Worm (Caenorhabditis elegans) whole organism, mixed stage, embryonic: Measurements from ENCODE around the gene R02F2.8.

Experiments used
- bed-3 ChIP-seq: fragments of 200-800 bp; sonication (Bioruptor generic); optimal IDR thresholded peaks from 3 replicates; lab custom pipeline; 2018; ENCODE audit warnings: mild to moderate bottlenecking, missing genetic modification characterization, moderate library complexity, missing compliant biosample characterization
- blmp-1 ChIP-seq: fragments of 150-350 bp; optimal IDR thresholded peaks from 2 replicates; lab custom pipeline; 2014; ENCODE audit warnings: missing biosample characterization, missing genetic modification characterization
- ceh-39 ChIP-seq: fragments of 150-350 bp; optimal IDR thresholded peaks from 2 replicates; lab custom pipeline; 2014; ENCODE audit warnings: missing biosample characterization, missing genetic modification characterization
- ceh-43 ChIP-seq: fragments of 200-800 bp; sonication (Bioruptor generic); optimal IDR thresholded peaks from 2 replicates; lab custom pipeline; 2018; ENCODE audit warnings: mild to moderate bottlenecking, missing genetic modification characterization, moderate library complexity, missing compliant biosample characterization
- ceh-83 ChIP-seq: fragments of 200-800 bp; sonication (Bioruptor generic); optimal IDR thresholded peaks from 2 replicates; lab custom pipeline; 2018; ENCODE audit warnings: mild to moderate bottlenecking, missing genetic modification characterization, missing compliant biosample characterization
- ces-1 ChIP-seq: fragments of 150-350 bp; optimal IDR thresholded peaks from 2 replicates; lab custom pipeline; 2014; ENCODE audit warnings: missing biosample characterization, missing genetic modification reagents, missing genetic modification characterization
- cnd-1 ChIP-seq: fragments of 200-800 bp; sonication (Bioruptor generic); optimal IDR thresholded peaks from 2 replicates; lab custom pipeline; 2018; ENCODE audit warnings: mild to moderate bottlenecking, missing genetic modification characterization, missing compliant biosample characterization
- elt-1 ChIP-seq: sonication (generic microtip); optimal IDR thresholded peaks from 2 replicates; lab custom pipeline; 2017; ENCODE audit warnings: missing genetic modification characterization, mild to moderate bottlenecking, missing compliant biosample characterization, antibody characterized with exemption, moderate library complexity, borderline replicate concordance; ENCODE audit not compliant: insufficient read depth
- elt-3 ChIP-seq: fragments of 150-350 bp; optimal IDR thresholded peaks from 2 replicates; lab custom pipeline; 2014; ENCODE audit warnings: missing biosample characterization, missing genetic modification characterization
- flh-1 ChIP-seq: fragments of 200-800 bp; sonication (Bioruptor generic); optimal IDR thresholded peaks from 2 replicates; lab custom pipeline; 2018; ENCODE audit warnings: mild to moderate bottlenecking, missing genetic modification characterization, moderate library complexity, missing compliant biosample characterization
- hlh-1 ChIP-seq: fragments of 150-350 bp; optimal IDR thresholded peaks from 2 replicates; lab custom pipeline; 2014; ENCODE audit warnings: missing biosample characterization, missing genetic modification reagents, missing genetic modification characterization
- lin-13 ChIP-seq: fragments of 150-350 bp; optimal IDR thresholded peaks from 2 replicates; lab custom pipeline; 2014; ENCODE audit warnings: missing biosample characterization, missing genetic modification characterization
- lin-32 ChIP-seq: fragments of 200-800 bp; sonication (Bioruptor generic); optimal IDR thresholded peaks from 2 replicates; lab custom pipeline; 2018; ENCODE audit warnings: mild to moderate bottlenecking, missing genetic modification characterization, missing compliant biosample characterization
- lsy-2 ChIP-seq: fragments of 150-350 bp; optimal IDR thresholded peaks from 2 replicates; lab custom pipeline; 2014; ENCODE audit warnings: missing biosample characterization, missing genetic modification characterization
- mab-5 ChIP-seq: fragments of 150-350 bp; optimal IDR thresholded peaks from 2 replicates; lab custom pipeline; 2014; ENCODE audit warnings: missing biosample characterization, missing genetic modification characterization
- mep-1 ChIP-seq: fragments of 150-350 bp; optimal IDR thresholded peaks from 2 replicates; lab custom pipeline; 2017; ENCODE audit warnings: missing biosample characterization, missing genetic modification reagents, missing genetic modification characterization, inconsistent platforms
- mls-2 ChIP-seq: sonication (generic microtip); optimal IDR thresholded peaks from 2 replicates; lab custom pipeline; 2016; ENCODE audit warnings: mild to moderate bottlenecking, missing genetic modification characterization, moderate library complexity, missing compliant biosample characterization
- nhr-12 ChIP-seq: fragments of 150-350 bp; optimal IDR thresholded peaks from 2 replicates; lab custom pipeline; 2014; ENCODE audit warnings: missing biosample characterization, missing genetic modification characterization
- nhr-2 ChIP-seq: fragments of 150-350 bp; optimal IDR thresholded peaks from 2 replicates; lab custom pipeline; 2014; ENCODE audit warnings: missing biosample characterization, missing genetic modification characterization
- nhr-237 ChIP-seq: fragments of 150-350 bp; optimal IDR thresholded peaks from 2 replicates; lab custom pipeline; 2014; ENCODE audit warnings: missing biosample characterization, missing genetic modification characterization
- nhr-28 ChIP-seq: fragments of 150-350 bp; optimal IDR thresholded peaks from 2 replicates; lab custom pipeline; 2014; ENCODE audit warnings: missing biosample characterization, missing genetic modification characterization
- nhr-76 ChIP-seq: sonication (generic microtip); optimal IDR thresholded peaks from 2 replicates; lab custom pipeline; 2017; ENCODE audit warnings: missing biosample characterization, missing genetic modification characterization
- pha-4 ChIP-seq: fragments of 150-350 bp; optimal IDR thresholded peaks from 2 replicates; lab custom pipeline; 2018; ENCODE audit warnings: missing biosample characterization, missing genetic modification reagents, missing genetic modification characterization
- sem-2 ChIP-seq: fragments of 200-800 bp; sonication (Bioruptor generic); optimal IDR thresholded peaks from 2 replicates; lab custom pipeline; 2018; ENCODE audit warnings: mild to moderate bottlenecking, missing genetic modification characterization, missing compliant biosample characterization
- snpc-4 ChIP-seq: fragments of 150-350 bp; optimal IDR thresholded peaks from 2 replicates; lab custom pipeline; 2014; ENCODE audit warnings: missing biosample characterization, missing genetic modification characterization
- sptf-1 ChIP-seq: sonication (generic microtip); optimal IDR thresholded peaks from 2 replicates; lab custom pipeline; 2017; ENCODE audit warnings: mild to moderate bottlenecking, missing genetic modification characterization, moderate library complexity, missing compliant biosample characterization
- tbx-8 ChIP-seq: fragments of 200-800 bp; sonication (Bioruptor generic); optimal IDR thresholded peaks from 2 replicates; lab custom pipeline; 2018; ENCODE audit warnings: mild to moderate bottlenecking, missing genetic modification characterization, moderate library complexity, missing compliant biosample characterization
- unc-120 ChIP-seq: sonication (generic microtip); optimal IDR thresholded peaks from 2 replicates; lab custom pipeline; 2017; ENCODE audit warnings: missing genetic modification characterization, missing compliant biosample characterization; ENCODE audit not compliant: poor library complexity, severe bottlenecking
- unc-39 ChIP-seq: fragments of 150-350 bp; optimal IDR thresholded peaks from 2 replicates; lab custom pipeline; 2014; ENCODE audit warnings: missing biosample characterization, missing genetic modification characterization
- unc-62 ChIP-seq: fragments of 150-350 bp; optimal IDR thresholded peaks from 2 replicates; lab custom pipeline; 2014; ENCODE audit warnings: missing biosample characterization, missing genetic modification reagents, missing genetic modification characterization
- zip-8 ChIP-seq: fragments of 150-350 bp; optimal IDR thresholded peaks from 2 replicates; lab custom pipeline; 2014; ENCODE audit warnings: missing biosample characterization, missing genetic modification characterization
- ztf-11 ChIP-seq: fragments of 150-350 bp; optimal IDR thresholded peaks from 2 replicates; lab custom pipeline; 2014; ENCODE audit warnings: missing biosample characterization, missing genetic modification characterization

Gene R02F2.8

DNA sequence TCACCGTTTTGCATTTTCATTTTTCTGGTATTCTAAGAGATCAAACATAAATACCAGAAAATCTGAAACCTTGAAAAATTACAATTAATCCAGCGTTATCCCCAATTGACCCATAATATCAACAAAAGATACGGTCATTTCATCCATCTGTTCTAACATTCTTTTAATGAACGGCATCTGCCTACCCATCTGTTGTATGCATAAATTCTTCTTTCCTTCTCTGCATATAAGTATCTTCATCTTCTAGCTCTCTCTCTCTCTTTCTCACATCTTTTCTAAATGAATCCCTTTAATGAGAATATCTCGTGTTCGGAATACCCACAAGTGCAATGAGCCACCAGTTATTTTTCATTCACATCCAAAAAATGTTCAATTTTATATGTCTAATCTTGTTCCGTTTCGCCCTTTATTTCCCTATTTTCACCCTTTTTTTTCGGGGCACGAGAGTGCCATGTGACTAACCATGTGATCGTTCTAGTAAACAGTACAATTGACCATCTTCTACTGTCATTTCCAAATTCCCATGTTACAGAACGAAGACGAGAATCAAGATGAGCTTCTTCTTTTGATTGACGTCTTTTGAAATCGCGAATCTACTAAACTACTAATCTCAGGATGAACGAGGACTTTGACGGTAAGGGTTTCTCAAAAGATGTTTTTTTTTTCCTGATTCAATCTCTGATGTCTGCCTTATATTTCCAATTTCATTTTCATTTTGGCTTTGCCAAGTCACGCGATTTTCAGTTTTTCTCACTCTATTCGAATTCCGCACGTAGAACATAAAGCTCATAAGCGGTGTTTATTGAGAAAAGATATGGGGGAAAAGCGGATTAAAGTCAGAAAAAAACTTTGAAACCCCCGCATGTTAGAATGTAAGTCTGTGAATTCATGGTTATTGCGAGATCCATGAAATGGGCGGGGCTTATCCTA is 6.6 kb upstream of the R02F2.8 start, which contains the start of gene R02F2.1:
Gene R02F2.1, plus strand, starts transcription at position 528 of the 930 bp plus-strand sequence.
- TF ChIP-seq cnd-1 (tag; lab: Kevin White, UChicago), result peak; percentile 87
- peak; percentile 71 for TF ChIP-seq lin-32 (GFP tag; lab: Kevin White, UChicago)
- TF ChIP-seq ceh-43 (GFP tag; lab: Kevin White, UChicago), result no peak
- TF ChIP-seq ces-1 (GFP tag; lab: Kevin White, UChicago), result peak; percentile 84
- no peak for TF ChIP-seq elt-1 (tag; lab: Kevin White, UChicago)
- peak; percentile 39 for TF ChIP-seq nhr-2
- no peak for TF ChIP-seq pha-4 (tag; lab: Kevin White, UChicago)
- TF ChIP-seq, all 35 proteins: peak for 4

DNA sequence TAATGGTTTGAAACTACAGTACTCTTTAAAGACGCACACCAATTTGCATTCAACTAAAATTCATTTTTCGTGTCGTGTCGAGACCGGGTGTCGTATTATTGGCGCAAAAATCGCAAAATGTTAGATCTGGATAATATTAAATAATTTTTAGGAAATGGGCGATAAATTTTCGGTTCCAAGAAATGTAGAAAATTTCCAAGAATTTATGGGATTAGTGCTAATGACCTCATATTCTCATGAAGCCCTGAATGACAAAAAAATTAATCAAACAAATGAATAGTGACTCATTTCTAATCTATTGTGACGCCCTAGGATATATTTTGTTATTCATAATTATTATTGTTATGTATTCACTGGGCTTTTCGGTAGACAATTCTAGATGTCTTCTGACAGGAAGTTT is 5.7 kb upstream of the R02F2.8 start:
- no peak for TF ChIP-seq elt-3 (tag; lab: Kevin White, UChicago)
- no peak for TF ChIP-seq hlh-1
- TF ChIP-seq snpc-4 (tag; lab: Kevin White, UChicago), result no peak
- TF ChIP-seq nhr-28 (tag; lab: Kevin White, UChicago), result no peak
- TF ChIP-seq mls-2 (tag; lab: Kevin White, UChicago), result no peak
- no peak for TF ChIP-seq flh-1 (GFP tag; lab: Kevin White, UChicago)
- no peak for TF ChIP-seq lin-13 (tag; lab: Kevin White, UChicago)
- TF ChIP-seq lin-32 (GFP tag; lab: Kevin White, UChicago), result no peak
- no peak for TF ChIP-seq ceh-43 (GFP tag; lab: Kevin White, UChicago)
- TF ChIP-seq nhr-237 (tag; lab: Kevin White, UChicago), result no peak
- TF ChIP-seq sptf-1 (tag; lab: Kevin White, UChicago), result no peak

DNA sequence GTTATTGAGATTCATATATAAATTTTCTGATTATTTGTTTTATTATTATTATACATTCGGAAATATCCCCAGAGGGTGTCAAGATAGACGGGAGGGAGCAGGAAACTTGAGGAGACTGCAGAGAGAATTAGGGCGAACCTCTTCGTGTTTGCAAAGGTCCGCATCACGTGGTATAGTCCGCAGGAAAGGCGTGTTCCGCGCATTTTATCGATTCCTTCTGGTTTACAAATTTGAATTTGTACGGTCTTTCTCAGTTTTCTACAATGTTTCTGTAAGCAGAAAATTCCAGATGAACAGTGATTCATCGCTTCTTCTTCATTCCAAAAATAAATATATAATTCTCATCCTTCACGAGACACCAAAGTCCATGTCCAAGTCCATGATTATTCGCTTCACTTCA is 4.9 kb upstream of the R02F2.8 start:
- TF ChIP-seq ces-1 (GFP tag; lab: Kevin White, UChicago) (peak; percentile 12), mab-5 (tag; lab: Kevin White, UChicago) (no peak), ceh-39 (peak; percentile 58)

DNA sequence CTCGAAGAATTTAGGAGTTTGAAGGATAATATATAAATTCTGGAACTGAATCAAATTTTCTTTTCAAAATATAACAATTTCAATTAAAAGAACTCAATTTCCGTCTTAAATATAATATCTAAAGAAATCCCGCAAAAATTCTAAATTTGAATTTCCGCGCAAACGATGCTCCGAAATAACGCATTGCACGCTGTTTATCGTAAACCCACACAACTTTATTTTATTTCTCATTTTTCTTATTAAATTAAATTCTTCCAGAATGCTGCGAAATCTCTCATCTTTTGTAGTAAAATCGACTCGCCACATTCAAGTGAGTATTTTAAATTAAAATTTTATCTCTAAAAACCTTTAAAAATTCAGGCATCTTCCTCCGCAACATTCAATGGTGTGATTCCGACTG is 3.9 kb upstream of the R02F2.8 start, which contains the start of gene R02F2.9:
Gene R02F2.9, plus strand, starts transcription at position 218 of the 400 bp plus-strand sequence.
- TF ChIP-seq mep-1 (tag; lab: Kevin White, UChicago) (peak; percentile 21), nhr-28 (tag; lab: Kevin White, UChicago) (no peak), ceh-83 (GFP tag; lab: Kevin White, UChicago) (no peak), elt-1 (tag; lab: Kevin White, UChicago) (no peak), lsy-2 (tag; lab: Kevin White, UChicago) (peak; percentile 70), unc-62 (no peak), ces-1 (GFP tag; lab: Kevin White, UChicago) (peak; percentile 76), mls-2 (tag; lab: Kevin White, UChicago) (no peak), ceh-39 (peak; percentile 51), nhr-12 (tag; lab: Kevin White, UChicago) (no peak)

DNA sequence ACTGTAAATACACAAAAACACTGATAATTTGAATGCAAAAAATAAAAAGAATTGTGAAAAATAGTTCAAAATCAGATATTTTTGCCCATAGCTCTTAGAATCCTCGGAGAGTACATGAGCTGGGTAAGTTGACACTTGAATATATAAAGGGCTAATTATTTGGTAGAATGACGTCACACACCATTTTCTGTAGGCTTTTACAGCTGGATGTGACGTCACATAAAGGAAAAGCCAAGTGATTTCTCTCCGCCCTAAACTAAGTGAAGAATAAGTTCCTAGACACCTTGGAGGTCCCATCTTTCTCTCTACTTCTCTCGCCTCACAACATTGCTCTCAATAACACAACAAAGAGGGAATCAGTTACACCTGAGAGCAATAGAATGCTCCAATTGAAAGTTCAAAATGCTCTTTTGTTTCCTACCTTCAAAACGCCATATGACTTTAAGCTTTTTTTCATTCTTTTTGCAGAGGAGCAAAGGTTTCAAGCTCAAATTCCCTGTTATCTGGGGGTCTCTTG is 7.9 kb downstream of the R02F2.8 start, which contains the start of gene osg-1:
Gene osg-1, plus strand, starts transcription at position 467 of the 517 bp plus-strand sequence.
- no peak for TF ChIP-seq ceh-39
- TF ChIP-seq mls-2 (tag; lab: Kevin White, UChicago), result no peak
- TF ChIP-seq zip-8, result peak; percentile 98

DNA sequence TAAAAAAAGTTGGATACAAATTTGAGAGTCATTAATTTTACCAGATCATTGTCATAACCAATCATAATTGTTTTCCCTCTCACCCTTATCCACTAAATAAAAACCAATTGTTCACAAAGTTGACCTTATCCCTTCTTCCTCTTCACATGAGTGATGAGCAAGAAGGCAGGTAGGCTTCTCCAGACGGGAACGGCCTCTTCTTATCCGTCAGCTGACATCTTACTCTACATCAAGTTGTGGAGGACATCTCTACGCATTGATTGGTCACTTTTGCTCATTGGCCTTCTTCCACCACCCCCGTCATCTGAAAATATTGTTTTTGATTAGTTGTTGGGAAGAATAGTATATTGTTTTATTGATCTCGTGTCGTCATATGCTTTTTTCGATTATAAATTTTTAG is 8.7 kb downstream of the R02F2.8 start:
- TF ChIP-seq elt-3 (tag; lab: Kevin White, UChicago), result no peak
- TF ChIP-seq cnd-1 (tag; lab: Kevin White, UChicago), result no peak
- peak; percentile 58 for TF ChIP-seq unc-120 (tag; lab: Kevin White, UChicago)
- no peak for TF ChIP-seq lsy-2 (tag; lab: Kevin White, UChicago)
- no peak for TF ChIP-seq nhr-28 (tag; lab: Kevin White, UChicago)
- TF ChIP-seq mep-1 (tag; lab: Kevin White, UChicago), result no peak
- TF ChIP-seq zip-8, result no peak
- TF ChIP-seq elt-1 (tag; lab: Kevin White, UChicago), result no peak
- no peak for TF ChIP-seq unc-39
- no peak for TF ChIP-seq ces-1 (GFP tag; lab: Kevin White, UChicago)
- peak; percentile 60 for TF ChIP-seq unc-62
- no peak for TF ChIP-seq ceh-43 (GFP tag; lab: Kevin White, UChicago)
- no peak for TF ChIP-seq bed-3 (GFP tag; lab: Kevin White, UChicago)
- TF ChIP-seq hlh-1, result peak; percentile 95
- TF ChIP-seq nhr-2, result no peak
- no peak for TF ChIP-seq lin-13 (tag; lab: Kevin White, UChicago)
- TF ChIP-seq flh-1 (GFP tag; lab: Kevin White, UChicago), result no peak
- no peak for TF ChIP-seq ceh-39
- TF ChIP-seq nhr-76 (tag; lab: Kevin White, UChicago), result no peak
- no peak for TF ChIP-seq blmp-1 (tag; lab: Kevin White, UChicago)
- TF ChIP-seq sem-2, result no peak
- no peak for TF ChIP-seq ceh-83 (GFP tag; lab: Kevin White, UChicago)
- no peak for TF ChIP-seq tbx-8 (GFP tag; lab: Kevin White, UChicago)
- no peak for TF ChIP-seq nhr-237 (tag; lab: Kevin White, UChicago)
- TF ChIP-seq ztf-11 (tag; lab: Kevin White, UChicago), result no peak
- no peak for TF ChIP-seq mab-5 (tag; lab: Kevin White, UChicago)
